Worm (Caenorhabditis elegans) whole organism, mixed stage, embryonic: Measurements from ENCODE around the gene F28G4.4.

Source experiments
- ces-1 ChIP-seq: fragments of 150-350 bp; optimal IDR thresholded peaks from 2 replicates; lab custom pipeline; 2014; ENCODE audit warnings: missing biosample characterization, missing genetic modification reagents, missing genetic modification characterization
- lsy-2 ChIP-seq: fragments of 150-350 bp; optimal IDR thresholded peaks from 2 replicates; lab custom pipeline; 2014; ENCODE audit warnings: missing biosample characterization, missing genetic modification characterization
- mep-1 ChIP-seq: fragments of 150-350 bp; optimal IDR thresholded peaks from 2 replicates; lab custom pipeline; 2017; ENCODE audit warnings: missing biosample characterization, missing genetic modification reagents, missing genetic modification characterization, inconsistent platforms
- nhr-76 ChIP-seq: sonication (generic microtip); optimal IDR thresholded peaks from 2 replicates; lab custom pipeline; 2017; ENCODE audit warnings: missing biosample characterization, missing genetic modification characterization

- TF ChIP-seq nhr-76 (tag; lab: Kevin White, UChicago) (no peak), ces-1 (no peak), mep-1 (tag; lab: Kevin White, UChicago) (no peak), lsy-2 (no peak)
These were observed 50.6 kb downstream of the F28G4.4 start, which contains the start of gene F21H7.3 for ce11 chrV:16235135-16235534.
